Worm (Caenorhabditis elegans): ENCODE results near the gene gop-3.
A peak's percentile ranks its signal among the peaks of the same experiment; 100 is the strongest.

The gop-3 gene

ce11 chrIII:5218687-5219086, 41.8 kb upstream of the gop-3 start, which contains the start of gene ZC155.2:
TSS of gene ZC155.2 (plus strand) at chrIII:5218987.
- TF ChIP-seq ceh-83 (GFP tag; optimal IDR thresholded peaks at IDR 0.05) (no peak), mab-5 (tag; optimal IDR thresholded peaks at IDR 0.05) (no peak), ceh-39 (tag; optimal IDR thresholded peaks at IDR 0.05) (no peak), ztf-11 (tag; optimal IDR thresholded peaks at IDR 0.05) (no peak), cnd-1 (tag; optimal IDR thresholded peaks at IDR 0.05) (no peak), elt-3 (tag; optimal IDR thresholded peaks at IDR 0.05) (no peak), flh-1 (GFP tag; optimal IDR thresholded peaks at IDR 0.05) (no peak), tbx-8 (GFP tag; optimal IDR thresholded peaks at IDR 0.05) (no peak), sptf-1 (tag; optimal IDR thresholded peaks at IDR 0.05) (no peak), unc-120 (tag; optimal IDR thresholded peaks at IDR 0.05; ENCODE audit: poor library complexity, severe bottlenecking) (no peak), elt-1 (tag; optimal IDR thresholded peaks at IDR 0.05; ENCODE audit: borderline replicate concordance, insufficient read depth) (no peak), hlh-1 (tag; optimal IDR thresholded peaks at IDR 0.05) (no peak), mls-2 (tag; optimal IDR thresholded peaks at IDR 0.05) (no peak), nhr-237 (tag; optimal IDR thresholded peaks at IDR 0.05) (no peak), blmp-1 (tag; optimal IDR thresholded peaks at IDR 0.05) (no peak), nhr-76 (tag; optimal IDR thresholded peaks at IDR 0.05) (no peak)

- TF ChIP-seq nhr-28 (tag; optimal IDR thresholded peaks at IDR 0.05) (no peak), pha-4 (tag; optimal IDR thresholded peaks at IDR 0.05) (no peak), nhr-12 (tag; optimal IDR thresholded peaks at IDR 0.05) (no peak), cnd-1 (tag; optimal IDR thresholded peaks at IDR 0.05) (no peak)
Measured at ce11 chrIII:5221820-5222219, 38.7 kb upstream of the gop-3 start.

ce11 chrIII:5222777-5223176, 37.7 kb upstream of the gop-3 start:
- TF ChIP-seq elt-3 (tag; optimal IDR thresholded peaks at IDR 0.05) (no peak), pha-4 (tag; optimal IDR thresholded peaks at IDR 0.05) (peak; percentile 8), lin-32 (GFP tag; optimal IDR thresholded peaks at IDR 0.05) (no peak), elt-1 (tag; optimal IDR thresholded peaks at IDR 0.05; ENCODE audit: borderline replicate concordance, insufficient read depth) (no peak)

- TF ChIP-seq M03D4.4 (tag; optimal IDR thresholded peaks at IDR 0.05) (no peak), nhr-237 (tag; optimal IDR thresholded peaks at IDR 0.05) (no peak), ham-2 (GFP tag; optimal IDR thresholded peaks at IDR 0.05) (no peak), drap-1 (GFP tag; optimal IDR thresholded peaks at IDR 0.05) (no peak), sem-2 (GFP tag; optimal IDR thresholded peaks at IDR 0.05) (no peak), ceh-43 (GFP tag; optimal IDR thresholded peaks at IDR 0.05) (no peak), bed-3 (GFP tag; optimal IDR thresholded peaks at IDR 0.05) (no peak), flh-1 (GFP tag; optimal IDR thresholded peaks at IDR 0.05) (no peak), unc-39 (tag; optimal IDR thresholded peaks at IDR 0.05) (no peak)
Measured at ce11 chrIII:5224908-5225307, 35.6 kb upstream of the gop-3 start.

ce11 chrIII:5225321-5225720, 35.2 kb upstream of the gop-3 start, which contains the start of gene nex-1:
TSS of gene nex-1 (plus strand) at chrIII:5225621.
- TF ChIP-seq M03D4.4 (tag; optimal IDR thresholded peaks at IDR 0.05) (no peak), elt-3 (tag; optimal IDR thresholded peaks at IDR 0.05) (no peak), ceh-39 (tag; optimal IDR thresholded peaks at IDR 0.05) (no peak), mab-5 (tag; optimal IDR thresholded peaks at IDR 0.05) (no peak), mep-1 (tag; optimal IDR thresholded peaks at IDR 0.05) (no peak), unc-120 (tag; optimal IDR thresholded peaks at IDR 0.05; ENCODE audit: poor library complexity, severe bottlenecking) (no peak)

- peak; percentile 66 for TF ChIP-seq sptf-1 (tag; optimal IDR thresholded peaks at IDR 0.05)
- peak; percentile 80 for TF ChIP-seq nhr-237 (tag; optimal IDR thresholded peaks at IDR 0.05)
- TF ChIP-seq nhr-28 (tag; optimal IDR thresholded peaks at IDR 0.05), result no peak
- no peak for TF ChIP-seq ceh-83 (GFP tag; optimal IDR thresholded peaks at IDR 0.05)
- TF ChIP-seq blmp-1 (tag; optimal IDR thresholded peaks at IDR 0.05), result no peak
- peak; percentile 90 for TF ChIP-seq ham-2 (GFP tag; optimal IDR thresholded peaks at IDR 0.05)
- peak; percentile 59 for TF ChIP-seq lin-13 (tag; optimal IDR thresholded peaks at IDR 0.05)
- no peak for TF ChIP-seq nhr-2 (tag; optimal IDR thresholded peaks at IDR 0.05)
- TF ChIP-seq M03D4.4 (tag; optimal IDR thresholded peaks at IDR 0.05), result no peak
- no peak for TF ChIP-seq elt-3 (tag; optimal IDR thresholded peaks at IDR 0.05)
- TF ChIP-seq mep-1 (tag; optimal IDR thresholded peaks at IDR 0.05), result peak; percentile 92
- no peak for TF ChIP-seq ceh-43 (GFP tag; optimal IDR thresholded peaks at IDR 0.05)
- no peak for TF ChIP-seq nhr-12 (tag; optimal IDR thresholded peaks at IDR 0.05)
- TF ChIP-seq snpc-4 (tag; optimal IDR thresholded peaks at IDR 0.05), result no peak
- TF ChIP-seq bed-3 (GFP tag; optimal IDR thresholded peaks at IDR 0.05), result no peak
- TF ChIP-seq sem-2 (GFP tag; optimal IDR thresholded peaks at IDR 0.05), result no peak
- peak; percentile 61 for TF ChIP-seq ces-1 (GFP tag; optimal IDR thresholded peaks at IDR 0.05)
- peak; percentile 48 for TF ChIP-seq hlh-1 (tag; optimal IDR thresholded peaks at IDR 0.05)
- peak; percentile 4 for TF ChIP-seq tbx-8 (GFP tag; optimal IDR thresholded peaks at IDR 0.05)
- TF ChIP-seq unc-120 (tag; optimal IDR thresholded peaks at IDR 0.05; ENCODE audit: poor library complexity, severe bottlenecking), result peak; percentile 80
- TF ChIP-seq lsy-2 (tag; optimal IDR thresholded peaks at IDR 0.05), result peak; percentile 84
- TF ChIP-seq ceh-39 (tag; optimal IDR thresholded peaks at IDR 0.05), result peak; percentile 50
- peak; percentile 22 for TF ChIP-seq unc-62 (GFP tag; optimal IDR thresholded peaks at IDR 0.05)
- TF ChIP-seq drap-1 (GFP tag; optimal IDR thresholded peaks at IDR 0.05), result peak; percentile 18
- peak; percentile 61 for TF ChIP-seq pha-4 (tag; optimal IDR thresholded peaks at IDR 0.05)
Measured at ce11 chrIII:5227831-5228467, 32.5 kb upstream of the gop-3 start, which contains the start of the genes C34E10.12, C34E10.10 and atp-2. TSS of gene C34E10.12 (minus strand) at chrIII:5227881. TSS of gene C34E10.10 (minus strand) at chrIII:5227884. TSS of gene atp-2 (plus strand) at chrIII:5228417.
